Worm (Caenorhabditis elegans): Measurements from ENCODE around the gene F52D2.12.

- TF ChIP-seq him-1 (tag; optimal IDR thresholded peaks at IDR 0.05) (no peak), W03F9.2 (tag; optimal IDR thresholded peaks at IDR 0.05) (no peak)
These were observed 3.8 kb downstream of the F52D2.12 start for ce11 chrX:1981654-1982053.

All from whole organism, L4/young adult.